Fruit fly (Drosophila melanogaster) whole organism, prepupa: ENCODE data around the gene Grl62b.

ENCODE experiments used
- CG6808 ChIP-seq: fragments of 200-800 bp; sonication (Bioruptor generic); optimal IDR thresholded peaks from 3 replicates; lab custom pipeline; 2017; ENCODE audit warnings: missing biosample characterization, missing genetic modification characterization, mild to moderate bottlenecking, moderate library complexity, missing genetic modification reagents
- Eip78C ChIP-seq: fragments of 200-800 bp; sonication (Bioruptor generic); peaks from one replicate; lab custom pipeline; 2016; ENCODE audit warnings: missing biosample characterization, missing genetic modification characterization
- Gug ChIP-seq: fragments of 200-800 bp; sonication (Bioruptor generic); IDR thresholded peaks from 2 replicates; pipeline ENCODE4 v1.3.6; 2022; ENCODE audit warnings: missing biosample characterization, missing genetic modification characterization
- Hr38 ChIP-seq: sonication (Bioruptor generic); optimal IDR thresholded peaks from 2 replicates; lab custom pipeline; 2016; ENCODE audit warnings: missing biosample characterization, missing genetic modification characterization
- Hr4 ChIP-seq: fragments of 200-800 bp; sonication (Bioruptor generic); optimal IDR thresholded peaks from 3 replicates; lab custom pipeline; 2016; ENCODE audit warnings: missing biosample characterization, missing genetic modification characterization
- acj6 ChIP-seq: fragments of 200-800 bp; sonication (Bioruptor generic); optimal IDR thresholded peaks from 3 replicates; lab custom pipeline; 2016; ENCODE audit warnings: missing biosample characterization, missing genetic modification characterization
- eg ChIP-seq: fragments of 200-800 bp; sonication (Bioruptor generic); IDR thresholded peaks from 3 replicates; pipeline ENCODE4 v1.3.6; 2022; ENCODE audit warnings: missing biosample characterization, missing genetic modification characterization

- TF ChIP-seq acj6 (no peak), Hr38 (GFP tag; lab: Kevin White, UChicago) (no peak), Eip78C (GFP tag; lab: Kevin White, UChicago) (no peak), Gug (no peak), eg (GFP tag; lab: Robert Waterston, UW) (no peak), CG6808 (GFP tag; lab: Kevin White, UChicago) (no peak), Hr4 (GFP tag; lab: Kevin White, UChicago) (no peak)
These were observed 17.6 kb downstream of the Grl62b start, which contains the start of gene CG42841 for dm6 chr3L:2005551-2005950.
